Fruit fly (Drosophila melanogaster) whole organism, adult: Measurements from ENCODE around the gene stg1.

Experiments
- CG11617 ChIP-seq: fragments of 200-800 bp; sonication (Bioruptor generic); optimal IDR thresholded peaks from 2 replicates; lab custom pipeline; 2017; ENCODE audit warnings: mild to moderate bottlenecking, missing biosample characterization, missing genetic modification reagents, missing genetic modification characterization
- CG12768 ChIP-seq: fragments of 200-800 bp; sonication (Bioruptor generic); optimal IDR thresholded peaks from 2 replicates; lab custom pipeline; 2017; ENCODE audit warnings: missing biosample characterization, missing genetic modification characterization, mild to moderate bottlenecking, moderate library complexity, missing genetic modification reagents
- CG14711 ChIP-seq: fragments of 200-800 bp; sonication (Bioruptor generic); optimal IDR thresholded peaks from 2 replicates; lab custom pipeline; 2018; ENCODE audit warnings: missing biosample characterization, mild to moderate bottlenecking, missing genetic modification characterization, moderate library complexity
- CG1620 ChIP-seq: fragments of 200-800 bp; sonication (Bioruptor generic); optimal IDR thresholded peaks from 2 replicates; lab custom pipeline; 2016; ENCODE audit warnings: missing biosample characterization, missing genetic modification characterization
- CG33017 ChIP-seq: fragments of 200-800 bp; sonication (Bioruptor generic); optimal IDR thresholded peaks from 2 replicates; lab custom pipeline; 2018; ENCODE audit warnings: missing biosample characterization, mild to moderate bottlenecking, missing genetic modification characterization, moderate library complexity
- CG5204 ChIP-seq: fragments of 200-800 bp; sonication (Bioruptor generic); optimal IDR thresholded peaks from 2 replicates; lab custom pipeline; 2016; ENCODE audit warnings: missing biosample characterization, missing genetic modification characterization
- CG7045 ChIP-seq: fragments of 200-800 bp; sonication (Bioruptor generic); optimal IDR thresholded peaks from 2 replicates; lab custom pipeline; 2017; ENCODE audit warnings: missing biosample characterization, mild to moderate bottlenecking, missing genetic modification characterization
- CG7101 ChIP-seq: fragments of 200-800 bp; sonication (Bioruptor generic); optimal IDR thresholded peaks from 2 replicates; lab custom pipeline; 2018; ENCODE audit warnings: missing biosample characterization, mild to moderate bottlenecking, missing genetic modification characterization, moderate library complexity
- Clk ChIP-seq: fragments of 200-800 bp; sonication (Bioruptor generic); optimal IDR thresholded peaks from 2 replicates; lab custom pipeline; 2017; ENCODE audit warnings: missing biosample characterization, missing genetic modification characterization
- Crg-1 ChIP-seq: fragments of 200-800 bp; sonication (Bioruptor generic); optimal IDR thresholded peaks from 2 replicates; lab custom pipeline; 2016; ENCODE audit warnings: missing biosample characterization, missing genetic modification characterization
- Hr96 ChIP-seq: fragments of 200-800 bp; sonication (Bioruptor generic); optimal IDR thresholded peaks from 2 replicates; lab custom pipeline; 2016; ENCODE audit warnings: missing biosample characterization, missing genetic modification characterization
- Mnt ChIP-seq: fragments of 200-800 bp; sonication (Bioruptor generic); optimal IDR thresholded peaks from 2 replicates; lab custom pipeline; 2016; ENCODE audit warnings: missing biosample characterization, mild to moderate bottlenecking, missing genetic modification characterization
- bab1 ChIP-seq: fragments of 200-800 bp; sonication (Bioruptor generic); optimal IDR thresholded peaks from 3 replicates; lab custom pipeline; 2019; ENCODE audit warnings: missing biosample characterization, mild to moderate bottlenecking, missing genetic modification characterization, moderate library complexity
- cic ChIP-seq: fragments of 200-800 bp; sonication (Bioruptor generic); optimal IDR thresholded peaks from 2 replicates; lab custom pipeline; 2017; ENCODE audit warnings: missing biosample characterization, mild to moderate bottlenecking, missing genetic modification characterization, moderate library complexity
- cnc ChIP-seq, 2 experiments: fragments of >200 bp; optimal IDR thresholded peaks; 2 replicates each; lab custom pipeline; 2017
- kay ChIP-seq: fragments of 200-800 bp; sonication (Bioruptor generic); peaks from one replicate; lab custom pipeline; 2016; ENCODE audit warnings: missing biosample characterization, missing genetic modification characterization, borderline replicate concordance
- ovo ChIP-seq: fragments of 200-800 bp; sonication (Bioruptor generic); optimal IDR thresholded peaks from 2 replicates; lab custom pipeline; 2016; ENCODE audit warnings: missing biosample characterization, missing genetic modification characterization
- pad ChIP-seq: fragments of 200-800 bp; sonication (Bioruptor generic); optimal IDR thresholded peaks from 3 replicates; lab custom pipeline; 2017; ENCODE audit warnings: missing biosample characterization, missing genetic modification characterization, mild to moderate bottlenecking, moderate library complexity, missing genetic modification reagents
- tj ChIP-seq: fragments of 200-800 bp; sonication (Bioruptor generic); optimal IDR thresholded peaks from 3 replicates; lab custom pipeline; 2017; ENCODE audit warnings: missing biosample characterization, mild to moderate bottlenecking, missing genetic modification characterization, moderate library complexity
- toe ChIP-seq: fragments of 200-800 bp; sonication (Bioruptor generic); optimal IDR thresholded peaks from 2 replicates; lab custom pipeline; 2016; ENCODE audit warnings: missing biosample characterization, missing genetic modification characterization

The stg1 gene

DNA sequence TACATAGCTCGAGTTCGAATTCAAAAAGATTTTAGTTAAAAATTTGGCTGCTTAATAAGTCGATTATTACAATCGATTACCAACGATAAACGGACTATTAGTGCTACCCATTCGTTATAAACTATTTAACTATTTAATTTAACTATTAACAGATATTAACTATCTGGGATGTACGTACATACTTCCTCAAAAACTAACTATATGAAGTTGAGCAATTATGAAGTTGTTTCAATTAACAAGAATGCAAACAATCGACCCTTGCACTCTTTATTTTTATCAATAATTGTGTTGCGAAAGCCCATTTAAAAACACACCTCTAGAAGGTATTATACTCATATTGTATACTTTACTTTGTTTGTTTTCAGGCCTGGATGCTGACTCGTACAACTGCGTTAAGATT is 12.6 kb downstream of the stg1 start, which contains the start of gene CG1503:
TSS of gene CG1503 (minus strand) at position 101 of the 400 bp plus-strand sequence.
- TF ChIP-seq toe: no peak
- TF ChIP-seq pad (GFP tag; lab: Kevin White, UChicago): no peak
- no peak for TF ChIP-seq cnc (optimal IDR thresholded peaks at IDR 0.05; lab: Kevin White, UChicago)
- TF ChIP-seq cic: no peak
- no peak for TF ChIP-seq CG14711 (tag; lab: Kevin White, UChicago)
- no peak for TF ChIP-seq CG12768 (GFP tag; lab: Kevin White, UChicago)
- no peak for TF ChIP-seq Mnt (GFP tag; lab: Kevin White, UChicago)
- TF ChIP-seq Clk (GFP tag; lab: Kevin White, UChicago): no peak
- TF ChIP-seq CG11617: no peak
- TF ChIP-seq kay: no peak
- no peak for TF ChIP-seq CG7045 (GFP tag; lab: Kevin White, UChicago)
- TF ChIP-seq ovo: no peak
- TF ChIP-seq CG1620 (GFP tag; lab: Kevin White, UChicago): no peak
- TF ChIP-seq Hr96 (GFP tag; lab: Kevin White, UChicago): no peak
- TF ChIP-seq CG33017: no peak
- TF ChIP-seq tj (GFP tag; lab: Kevin White, UChicago): no peak
- no peak for TF ChIP-seq bab1 (GFP tag; lab: Kevin White, UChicago)
- TF ChIP-seq CG7101 (tag; lab: Kevin White, UChicago): no peak

- peak; percentile 63 for TF ChIP-seq bab1 (GFP tag; lab: Kevin White, UChicago)
- no peak for TF ChIP-seq CG7045 (GFP tag; lab: Kevin White, UChicago)
- peak; percentile 73 for TF ChIP-seq Mnt (GFP tag; lab: Kevin White, UChicago)
- peak; percentile 3 for TF ChIP-seq pad (GFP tag; lab: Kevin White, UChicago)
- no peak for TF ChIP-seq cic
- TF ChIP-seq ovo: peak; percentile 31
- TF ChIP-seq CG1620 (GFP tag; lab: Kevin White, UChicago): peak; percentile 21
- TF ChIP-seq CG33017: no peak
Observed at dm6 chrX:21116864-21117464, 23.3 kb downstream of the stg1 start, which contains the start of the genes unc and CG15445. Gene unc (minus strand): TSS chrX:21116914. Gene CG15445 (plus strand): TSS chrX:21117159.

DNA sequence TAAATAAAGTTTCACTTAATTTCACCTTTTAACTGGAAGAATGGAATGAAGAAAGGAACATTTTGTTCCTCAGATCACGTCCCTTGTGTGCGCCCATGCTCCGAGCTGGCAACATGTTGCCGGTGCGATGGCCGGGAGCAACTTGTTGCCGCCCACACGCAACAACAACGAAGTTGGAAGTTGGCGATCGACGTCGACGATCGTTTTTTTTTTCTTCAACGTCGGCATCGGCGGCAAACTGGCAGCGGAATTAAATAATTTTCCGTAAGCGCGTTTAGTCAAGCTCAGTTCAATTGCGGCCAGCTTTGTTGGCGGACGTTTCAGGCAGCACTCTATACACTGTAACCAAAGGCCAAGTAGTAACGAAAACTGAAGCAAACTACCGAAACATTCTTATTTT is 29.9 kb downstream of the stg1 start, which contains the start of gene ldd:
TSS of gene ldd (plus strand) at position 136 of the 400 bp plus-strand sequence.
- no peak for TF ChIP-seq CG12768 (GFP tag; lab: Kevin White, UChicago)
- no peak for TF ChIP-seq bab1 (GFP tag; lab: Kevin White, UChicago)
- no peak for TF ChIP-seq Mnt (GFP tag; lab: Kevin White, UChicago)
- no peak for TF ChIP-seq CG5204
- TF ChIP-seq CG7045 (GFP tag; lab: Kevin White, UChicago): no peak
- no peak for TF ChIP-seq cic

dm6 chrX:21124176-21124575 is 30.5 kb downstream of the stg1 start:
- TF ChIP-seq ovo: no peak
- TF ChIP-seq bab1 (GFP tag; lab: Kevin White, UChicago): peak; percentile 82
- TF ChIP-seq CG14711 (tag; lab: Kevin White, UChicago): peak; percentile 12
- no peak for TF ChIP-seq CG33017
- peak; percentile 2 for TF ChIP-seq CG7101 (tag; lab: Kevin White, UChicago)
- no peak for TF ChIP-seq CG7045 (GFP tag; lab: Kevin White, UChicago)
- no peak for TF ChIP-seq CG12768 (GFP tag; lab: Kevin White, UChicago)
- no peak for TF ChIP-seq Crg-1 (GFP tag; lab: Kevin White, UChicago)
- TF ChIP-seq Mnt (GFP tag; lab: Kevin White, UChicago): no peak

DNA sequence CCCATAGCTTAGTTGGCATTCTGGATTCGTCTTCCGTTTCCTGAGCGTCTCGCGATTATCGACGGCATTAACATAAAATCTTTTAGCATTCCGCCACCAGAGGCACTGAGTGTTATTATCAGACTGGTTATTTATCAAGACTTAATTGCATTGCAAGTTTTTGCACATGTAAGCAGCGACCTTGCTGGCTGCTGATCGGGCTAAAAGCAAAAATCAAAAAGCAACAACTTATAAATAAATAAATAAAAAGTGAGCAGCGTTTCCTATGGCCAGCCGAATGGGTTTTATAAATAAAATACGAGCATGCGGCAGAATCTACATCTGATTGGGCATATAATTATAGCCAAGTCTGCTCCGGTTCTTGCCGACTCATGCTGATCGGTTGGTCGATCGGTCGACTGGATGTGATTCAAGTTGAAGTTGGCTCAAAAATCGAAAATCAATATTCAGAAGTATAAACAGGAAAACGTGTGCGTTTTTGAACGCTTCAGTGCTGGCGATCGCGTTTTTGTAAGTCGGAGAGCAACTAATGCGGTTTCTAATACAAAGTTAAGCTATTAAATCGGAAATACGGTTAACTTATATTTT is 32.4 kb downstream of the stg1 start:
- no peak for TF ChIP-seq CG5204
- TF ChIP-seq tj (GFP tag; lab: Kevin White, UChicago): peak; percentile 91

DNA sequence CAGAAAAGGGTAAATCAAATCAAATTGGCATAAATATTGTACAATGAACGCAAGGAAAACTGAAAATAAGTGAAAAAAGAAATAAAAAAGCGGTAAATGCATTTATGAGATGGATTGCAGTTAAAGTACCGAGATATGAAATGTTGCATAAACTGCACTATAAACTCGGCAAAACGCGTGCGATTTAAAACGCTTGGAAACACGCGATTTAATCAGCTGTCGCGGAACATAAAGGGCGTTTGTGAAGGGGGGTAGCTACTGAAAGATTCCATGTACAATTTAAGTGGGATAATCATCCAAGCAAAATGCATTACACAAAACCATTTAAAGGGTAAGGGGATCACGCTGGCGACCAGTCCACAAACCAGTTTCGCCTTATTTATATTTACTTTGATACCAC is 33.1 kb downstream of the stg1 start:
- TF ChIP-seq kay: no peak
- TF ChIP-seq CG1620 (GFP tag; lab: Kevin White, UChicago): no peak
- TF ChIP-seq CG33017: no peak
- TF ChIP-seq CG14711 (tag; lab: Kevin White, UChicago): no peak

dm6 chrX:21127267-21127666 is 33.6 kb downstream of the stg1 start:
- TF ChIP-seq pad (GFP tag; lab: Kevin White, UChicago) (no peak), CG12768 (GFP tag; lab: Kevin White, UChicago) (no peak), Mnt (GFP tag; lab: Kevin White, UChicago) (no peak), CG1620 (GFP tag; lab: Kevin White, UChicago) (no peak), CG14711 (tag; lab: Kevin White, UChicago) (no peak), ovo (no peak), CG7045 (GFP tag; lab: Kevin White, UChicago) (no peak), bab1 (GFP tag; lab: Kevin White, UChicago) (no peak), CG33017 (no peak), Crg-1 (GFP tag; lab: Kevin White, UChicago) (no peak), tj (GFP tag; lab: Kevin White, UChicago) (no peak), cnc (optimal IDR thresholded peaks at IDR 0.05; lab: Kevin White, UChicago) (no peak), toe (no peak), CG11617 (no peak), CG5204 (no peak), Hr96 (GFP tag; lab: Kevin White, UChicago) (no peak), kay (no peak), CG7101 (tag; lab: Kevin White, UChicago) (no peak), Clk (GFP tag; lab: Kevin White, UChicago) (no peak), cic (no peak)
